Worm (Caenorhabditis elegans): ENCODE data around the gene nep-15.
A peak's percentile ranks its signal among the peaks of the same experiment; 100 is the strongest.

DNA sequence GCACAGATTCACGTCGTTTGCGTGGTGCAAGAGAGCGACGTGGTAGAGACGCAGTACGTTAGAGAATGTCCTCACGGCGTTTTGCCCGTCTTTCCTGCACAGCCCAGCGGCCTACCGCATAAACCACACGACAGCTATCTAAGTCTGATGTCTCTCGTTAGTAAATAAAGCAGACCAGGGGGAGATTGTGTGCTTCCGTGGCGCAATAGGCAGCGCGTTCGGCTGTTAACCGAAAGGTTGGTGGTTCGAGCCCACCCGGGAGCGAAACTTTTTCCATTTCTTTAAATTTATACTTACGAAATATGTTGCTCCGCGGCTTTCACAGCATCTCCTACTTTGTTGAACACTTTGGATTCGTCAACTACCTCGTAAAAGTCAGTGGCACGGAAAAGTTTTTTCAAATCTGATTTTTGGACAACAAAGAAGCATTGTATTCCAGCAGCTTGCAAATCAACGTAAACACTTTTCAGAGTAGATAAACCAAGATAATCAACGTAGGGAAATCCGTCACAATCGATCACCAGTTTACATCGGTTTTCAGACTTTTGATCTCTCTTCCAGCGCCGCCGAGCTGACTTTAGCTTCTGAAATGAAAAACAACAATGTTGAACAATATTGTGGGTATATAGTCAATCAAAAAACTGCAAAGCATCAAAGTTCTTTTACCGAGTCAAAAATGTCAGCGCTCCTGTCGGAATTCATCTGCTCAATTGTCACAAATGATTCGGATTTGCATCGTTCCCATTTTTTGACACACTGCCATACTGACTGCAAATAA, 32.5 kb downstream of the nep-15 start:
- TF ChIP-seq ama-1 (optimal IDR thresholded peaks at IDR 0.05): no peak
- TF ChIP-seq ceh-13 (GFP tag; optimal IDR thresholded peaks at IDR 0.05): peak; percentile 90
- TF ChIP-seq aly-1 (tag; optimal IDR thresholded peaks at IDR 0.05): peak; percentile 98
- TF ChIP-seq pes-1 (GFP tag; IDR thresholded peaks at IDR 0.05): peak; percentile 97
- TF ChIP-seq hnd-1 (tag; optimal IDR thresholded peaks at IDR 0.05): peak; percentile 88
- peak; percentile 91 for TF ChIP-seq ceh-36 (tag; optimal IDR thresholded peaks at IDR 0.05)
- peak; percentile 96 for TF ChIP-seq tbx-11 (GFP tag; IDR thresholded peaks at IDR 0.05)
- peak; percentile 98 for TF ChIP-seq scrt-1 (GFP tag; IDR thresholded peaks at IDR 0.05)
- TF ChIP-seq tra-4 (tag; optimal IDR thresholded peaks at IDR 0.05): peak; percentile 85
- peak; percentile 99 for TF ChIP-seq sea-1 (GFP tag; conservative IDR thresholded peaks at IDR 0.05)
- peak; percentile 98 for TF ChIP-seq F13C5.2 (tag; optimal IDR thresholded peaks at IDR 0.05)
- peak; percentile 99 for TF ChIP-seq hmg-4 (GFP tag; optimal IDR thresholded peaks at IDR 0.05)

All from whole organism, early embryonic.